Worm (Caenorhabditis elegans): Measurements from ENCODE around the gene osta-2.

- TF ChIP-seq ztf-11 (tag; optimal IDR thresholded peaks at IDR 0.05), result no peak
- no peak for TF ChIP-seq lsy-2 (tag; optimal IDR thresholded peaks at IDR 0.05)
- no peak for TF ChIP-seq sptf-1 (tag; optimal IDR thresholded peaks at IDR 0.05)
- TF ChIP-seq mep-1 (tag; optimal IDR thresholded peaks at IDR 0.05), result no peak
- TF ChIP-seq unc-62 (GFP tag; optimal IDR thresholded peaks at IDR 0.05), result no peak
- no peak for TF ChIP-seq mls-2 (tag; optimal IDR thresholded peaks at IDR 0.05)
- TF ChIP-seq lin-13 (tag; optimal IDR thresholded peaks at IDR 0.05), result no peak
- no peak for TF ChIP-seq nhr-28 (tag; optimal IDR thresholded peaks at IDR 0.05)
These were observed at the start of gene osta-2 for ce11 chrII:5707532-5707931.
